Fruit fly (Drosophila melanogaster): ENCODE results near the gene CG1428.
A peak's percentile ranks its signal among the peaks of the same experiment; 100 is the strongest.

Gene CG1428

DNA sequence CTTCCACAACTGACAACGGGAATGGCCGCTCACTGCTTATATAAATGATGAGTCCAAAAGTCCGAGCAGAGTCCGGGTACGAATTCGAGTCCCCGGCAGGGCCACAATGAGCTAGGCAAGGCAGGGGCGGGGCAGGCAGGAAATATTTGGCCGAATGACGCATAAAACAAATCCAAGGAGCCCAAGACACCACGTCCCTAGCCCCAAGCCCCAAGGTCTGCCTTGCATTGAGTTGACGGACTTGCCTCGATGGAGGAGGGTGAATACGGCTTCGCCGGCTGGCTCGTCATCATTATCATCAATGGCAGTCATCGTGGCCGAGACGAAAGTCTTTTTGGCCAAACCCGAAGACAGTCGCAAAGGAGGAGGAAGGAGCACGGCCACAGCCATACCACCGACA is 34.4 kb upstream of the CG1428 start:
- TF ChIP-seq CG7045 (GFP tag; optimal IDR thresholded peaks at IDR 0.05), result no peak
- TF ChIP-seq tj (GFP tag; optimal IDR thresholded peaks at IDR 0.05), result no peak
- no peak for TF ChIP-seq CG14711 (tag; optimal IDR thresholded peaks at IDR 0.05)
- no peak for TF ChIP-seq Crg-1 (GFP tag; optimal IDR thresholded peaks at IDR 0.05)
- TF ChIP-seq Mnt (GFP tag; optimal IDR thresholded peaks at IDR 0.05), result no peak
- TF ChIP-seq ovo (GFP tag; optimal IDR thresholded peaks at IDR 0.05), result no peak
- no peak for TF ChIP-seq CG7101 (tag; optimal IDR thresholded peaks at IDR 0.05)
- TF ChIP-seq CG1620 (GFP tag; optimal IDR thresholded peaks at IDR 0.05), result no peak

DNA sequence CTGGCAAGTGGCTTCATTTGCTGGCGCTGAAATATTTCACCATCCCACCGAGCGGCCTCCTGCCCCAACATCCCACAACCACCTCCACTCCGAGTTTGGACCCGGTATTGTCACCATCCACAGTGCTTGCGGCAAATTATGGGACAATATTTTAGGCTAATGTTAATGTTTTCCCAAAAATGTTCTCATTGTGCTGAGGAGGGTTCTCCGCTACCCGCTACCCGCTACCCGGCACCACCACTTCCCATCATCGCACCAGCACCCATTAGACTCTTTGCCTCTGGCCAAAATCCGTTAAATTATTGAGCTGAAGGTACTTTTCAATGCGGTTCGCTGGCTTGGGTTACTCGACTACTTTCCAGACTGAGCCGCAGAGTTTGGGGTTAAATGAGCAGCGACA is 32.4 kb upstream of the CG1428 start:
- no peak for TF ChIP-seq kay (GFP tag; ENCODE audit: borderline replicate concordance)
- no peak for TF ChIP-seq Hr96 (GFP tag; optimal IDR thresholded peaks at IDR 0.05)

- TF ChIP-seq toe (GFP tag; optimal IDR thresholded peaks at IDR 0.05), result no peak
- TF ChIP-seq CG1620 (GFP tag; optimal IDR thresholded peaks at IDR 0.05), result no peak
- TF ChIP-seq tj (GFP tag; optimal IDR thresholded peaks at IDR 0.05), result no peak
- TF ChIP-seq CG33017 (tag; optimal IDR thresholded peaks at IDR 0.05), result no peak
- TF ChIP-seq kay (GFP tag; ENCODE audit: borderline replicate concordance), result no peak
- no peak for TF ChIP-seq bab1 (GFP tag; optimal IDR thresholded peaks at IDR 0.05)
- no peak for TF ChIP-seq Hr96 (GFP tag; optimal IDR thresholded peaks at IDR 0.05)
Observed at dm6 chr2L:21877006-21877405, 29.1 kb upstream of the CG1428 start.

dm6 chr2L:21879411-21879810 is 26.7 kb upstream of the CG1428 start:
- TF ChIP-seq CG14711 (tag; optimal IDR thresholded peaks at IDR 0.05), result no peak
- TF ChIP-seq cnc (optimal IDR thresholded peaks at IDR 0.05), result no peak
- no peak for TF ChIP-seq CG11617 (GFP tag; optimal IDR thresholded peaks at IDR 0.05)
- no peak for TF ChIP-seq ovo (GFP tag; optimal IDR thresholded peaks at IDR 0.05)

DNA sequence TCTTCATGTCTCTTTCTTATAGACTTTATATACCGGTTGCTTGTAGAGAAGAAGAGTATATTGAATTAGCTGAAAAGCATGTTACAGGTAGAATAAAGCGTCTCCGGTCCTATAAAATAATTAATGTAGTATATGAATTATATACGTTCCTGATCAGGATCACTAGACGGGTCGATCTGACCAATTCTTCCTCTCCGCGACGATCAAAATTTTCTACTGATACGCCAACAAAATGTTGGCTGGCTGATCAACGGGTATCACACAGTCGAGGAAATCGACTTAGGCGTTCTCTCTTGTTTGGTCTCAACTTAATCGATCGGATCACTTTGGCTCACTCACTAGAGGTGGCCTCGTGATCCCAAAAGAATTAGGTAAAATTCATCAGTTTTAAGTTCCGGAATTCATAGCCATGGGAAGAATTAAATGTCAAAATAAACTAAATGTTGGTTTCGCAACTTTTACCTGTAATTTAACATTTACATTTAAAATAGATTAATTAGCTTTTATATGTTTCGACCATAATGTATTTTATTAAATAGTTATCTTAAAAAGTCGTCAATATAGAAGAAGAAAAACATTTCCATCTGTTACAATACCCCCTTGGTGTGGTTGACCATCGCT is 24.5 kb upstream of the CG1428 start:
- TF ChIP-seq Mnt (GFP tag; optimal IDR thresholded peaks at IDR 0.05), result no peak
- no peak for TF ChIP-seq CG5204 (GFP tag; optimal IDR thresholded peaks at IDR 0.05)
- no peak for TF ChIP-seq pad (GFP tag; optimal IDR thresholded peaks at IDR 0.05)
- no peak for TF ChIP-seq CG12768 (GFP tag; optimal IDR thresholded peaks at IDR 0.05)
- TF ChIP-seq CG14711 (tag; optimal IDR thresholded peaks at IDR 0.05), result no peak
- no peak for TF ChIP-seq toe (GFP tag; optimal IDR thresholded peaks at IDR 0.05)
- TF ChIP-seq CG33017 (tag; optimal IDR thresholded peaks at IDR 0.05), result no peak
- TF ChIP-seq CG7045 (GFP tag; optimal IDR thresholded peaks at IDR 0.05), result no peak
- TF ChIP-seq bab1 (GFP tag; optimal IDR thresholded peaks at IDR 0.05), result no peak
- TF ChIP-seq ovo (GFP tag; optimal IDR thresholded peaks at IDR 0.05), result no peak
- no peak for TF ChIP-seq cnc (optimal IDR thresholded peaks at IDR 0.05)
- TF ChIP-seq cic (GFP tag; optimal IDR thresholded peaks at IDR 0.05), result no peak

DNA sequence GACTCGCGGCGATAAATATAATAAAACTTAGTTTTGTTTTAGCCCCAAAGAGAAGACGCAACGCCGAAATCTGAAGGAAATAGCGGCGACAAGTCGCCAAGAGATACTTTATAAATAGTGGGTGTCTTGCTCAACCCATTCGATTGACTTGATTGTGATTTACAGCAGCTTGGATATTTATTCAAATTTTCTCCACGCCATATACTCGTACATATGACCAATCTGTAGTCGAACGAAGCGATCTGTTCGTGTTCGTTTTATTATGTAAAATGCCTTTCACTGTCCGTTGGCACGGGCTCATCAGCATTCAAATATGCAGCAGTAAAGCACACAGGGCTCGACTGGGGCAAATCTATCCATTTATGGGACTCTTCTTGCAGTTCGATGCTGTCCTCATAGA is 20.6 kb upstream of the CG1428 start:
- TF ChIP-seq CG1620 (GFP tag; optimal IDR thresholded peaks at IDR 0.05), result no peak
- no peak for TF ChIP-seq CG14711 (tag; optimal IDR thresholded peaks at IDR 0.05)
- no peak for TF ChIP-seq Hr96 (GFP tag; optimal IDR thresholded peaks at IDR 0.05)
- no peak for TF ChIP-seq pad (GFP tag; optimal IDR thresholded peaks at IDR 0.05)
- no peak for TF ChIP-seq CG5204 (GFP tag; optimal IDR thresholded peaks at IDR 0.05)
- TF ChIP-seq Mnt (GFP tag; optimal IDR thresholded peaks at IDR 0.05), result no peak
- no peak for TF ChIP-seq Clk (GFP tag; optimal IDR thresholded peaks at IDR 0.05)
- TF ChIP-seq CG12768 (GFP tag; optimal IDR thresholded peaks at IDR 0.05), result no peak
- TF ChIP-seq cic (GFP tag; optimal IDR thresholded peaks at IDR 0.05), result no peak
- TF ChIP-seq CG7101 (tag; optimal IDR thresholded peaks at IDR 0.05), result no peak
- no peak for TF ChIP-seq toe (GFP tag; optimal IDR thresholded peaks at IDR 0.05)
- TF ChIP-seq bab1 (GFP tag; optimal IDR thresholded peaks at IDR 0.05), result no peak
- no peak for TF ChIP-seq CG7045 (GFP tag; optimal IDR thresholded peaks at IDR 0.05)
- TF ChIP-seq kay (GFP tag; ENCODE audit: borderline replicate concordance), result no peak
- no peak for TF ChIP-seq ovo (GFP tag; optimal IDR thresholded peaks at IDR 0.05)
- TF ChIP-seq tj (GFP tag; optimal IDR thresholded peaks at IDR 0.05), result no peak

DNA sequence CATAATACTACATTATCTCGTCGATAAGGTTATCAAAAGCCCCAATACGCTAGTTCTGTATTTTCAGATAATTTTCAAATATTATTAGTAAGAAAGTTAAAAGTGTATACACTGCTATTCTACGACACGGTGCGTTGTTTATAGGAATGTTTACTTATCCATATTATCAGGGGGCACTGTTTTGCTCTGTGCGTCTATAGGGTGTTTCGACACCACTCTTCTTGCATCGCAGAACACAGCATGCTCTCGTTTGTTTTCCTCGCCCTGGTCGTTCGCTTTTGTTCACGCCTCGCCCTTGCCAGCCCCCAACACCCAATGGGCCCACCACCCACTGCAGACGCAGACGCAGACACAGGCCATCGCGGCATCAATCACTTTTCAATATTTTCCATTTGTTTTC is 19.8 kb upstream of the CG1428 start:
- no peak for TF ChIP-seq Hr96 (GFP tag; optimal IDR thresholded peaks at IDR 0.05)
- TF ChIP-seq CG14711 (tag; optimal IDR thresholded peaks at IDR 0.05), result no peak
- no peak for TF ChIP-seq CG12768 (GFP tag; optimal IDR thresholded peaks at IDR 0.05)
- TF ChIP-seq Crg-1 (GFP tag; optimal IDR thresholded peaks at IDR 0.05), result no peak
- TF ChIP-seq bab1 (GFP tag; optimal IDR thresholded peaks at IDR 0.05), result no peak

dm6 chr2L:21887582-21887981 is 18.5 kb upstream of the CG1428 start:
- TF ChIP-seq tj (GFP tag; optimal IDR thresholded peaks at IDR 0.05) (peak; percentile 73), CG1620 (GFP tag; optimal IDR thresholded peaks at IDR 0.05) (no peak), CG7101 (tag; optimal IDR thresholded peaks at IDR 0.05) (no peak), CG11617 (GFP tag; optimal IDR thresholded peaks at IDR 0.05) (no peak), Crg-1 (GFP tag; optimal IDR thresholded peaks at IDR 0.05) (no peak), bab1 (GFP tag; optimal IDR thresholded peaks at IDR 0.05) (no peak)
